Fruit fly (Drosophila melanogaster): Measurements from ENCODE around the gene verm.
A peak's percentile ranks its signal among the peaks of the same experiment; 100 is the strongest.

The verm gene

DNA sequence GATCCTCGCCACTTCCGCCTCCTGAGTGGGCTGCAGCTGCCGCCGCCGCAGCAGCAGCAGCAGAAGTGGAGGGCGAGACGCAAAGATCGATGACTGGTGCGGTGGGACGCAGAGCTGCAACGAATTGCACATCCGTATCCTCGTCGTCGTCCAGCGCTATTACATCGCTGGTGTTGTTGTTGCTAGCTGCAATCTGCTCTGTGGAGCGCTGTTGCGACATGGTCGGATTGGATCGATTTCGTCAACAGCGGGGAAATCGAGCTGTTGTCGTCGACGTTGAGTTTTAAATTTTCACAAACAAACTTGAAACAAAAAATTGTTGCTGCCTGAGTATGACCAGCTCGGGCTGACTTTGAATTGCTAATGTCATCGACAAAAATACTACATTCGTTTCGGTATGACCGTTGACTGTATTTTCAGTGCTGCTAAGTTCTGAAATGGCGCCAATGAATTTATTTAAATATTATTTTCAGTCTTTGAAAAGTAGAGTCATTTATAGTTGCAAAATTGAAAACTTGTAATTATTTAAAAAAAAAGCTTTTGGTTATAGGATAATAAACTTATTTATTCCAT, 52.5 kb downstream of the verm start, which contains the start of gene Rnf146 (continued):
- no peak for TF ChIP-seq nerfin-2 (GFP tag; IDR thresholded peaks at IDR 0.05; ENCODE audit: partially characterized antibody)
- TF ChIP-seq CG1603 (tag; optimal IDR thresholded peaks at IDR 0.05) = peak; percentile 49
- no peak for TF ChIP-seq CG14014 (GFP tag; IDR thresholded peaks at IDR 0.05)
- TF ChIP-seq CG4617 (GFP tag; optimal IDR thresholded peaks at IDR 0.05; ENCODE audit: borderline replicate concordance) = peak; percentile 82
- no peak for TF ChIP-seq her (GFP tag; optimal IDR thresholded peaks at IDR 0.05)
- no peak for TF ChIP-seq Eip74EF (GFP tag; optimal IDR thresholded peaks at IDR 0.05)
- TF ChIP-seq Sin3A (optimal IDR thresholded peaks at IDR 0.05) = peak; percentile 2
- no peak for TF ChIP-seq CG10209 (GFP tag; optimal IDR thresholded peaks at IDR 0.05)
- TF ChIP-seq CG3163 (GFP tag; optimal IDR thresholded peaks at IDR 0.05) = no peak
- no peak for TF ChIP-seq CG8089 (GFP tag; optimal IDR thresholded peaks at IDR 0.05)
- TF ChIP-seq nom (GFP tag; optimal IDR thresholded peaks at IDR 0.05) = peak; percentile 16
- TF ChIP-seq Jarid2 (GFP tag; optimal IDR thresholded peaks at IDR 0.05) = no peak
- no peak for TF ChIP-seq MTF-1 (GFP tag; optimal IDR thresholded peaks at IDR 0.05; ENCODE audit: borderline replicate concordance)
- TF ChIP-seq hth (optimal IDR thresholded peaks at IDR 0.05) = no peak
- no peak for TF ChIP-seq CG16863 (GFP tag; optimal IDR thresholded peaks at IDR 0.05)
- no peak for TF ChIP-seq seq (GFP tag; IDR thresholded peaks at IDR 0.05)
- no peak for TF ChIP-seq sna (GFP tag; IDR thresholded peaks at IDR 0.05; ENCODE audit: partially characterized antibody)
- no peak for TF ChIP-seq CG5245 (GFP tag; optimal IDR thresholded peaks at IDR 0.05)
- TF ChIP-seq gem (tag; optimal IDR thresholded peaks at IDR 0.05) = no peak
- TF ChIP-seq CG4360 (GFP tag; IDR thresholded peaks at IDR 0.05) = 0 out of 2 replicates have a peak, but pooled peaks have one; percentile 43
- no peak for TF ChIP-seq CG17186 (GFP tag; optimal IDR thresholded peaks at IDR 0.05)
- TF ChIP-seq Hey (tag; optimal IDR thresholded peaks at IDR 0.05) = no peak
- peak; percentile 11 for TF ChIP-seq Sry-δ (GFP tag; optimal IDR thresholded peaks at IDR 0.05)
- no peak for TF ChIP-seq emc (GFP tag; optimal IDR thresholded peaks at IDR 0.05)
- TF ChIP-seq Ada2b (GFP tag; IDR thresholded peaks at IDR 0.05) = no peak
- no peak for TF ChIP-seq ems (GFP tag; optimal IDR thresholded peaks at IDR 0.05)
- TF ChIP-seq CrebB (tag; optimal IDR thresholded peaks at IDR 0.05) = no peak
- TF ChIP-seq CG14441 (GFP tag; IDR thresholded peaks at IDR 0.05) = no peak
- peak; percentile 57 for TF ChIP-seq CG11504 (tag; optimal IDR thresholded peaks at IDR 0.05)
- no peak for TF ChIP-seq CG11247 (GFP tag; IDR thresholded peaks at IDR 0.05)
- no peak for TF ChIP-seq fru (optimal IDR thresholded peaks at IDR 0.05)
- TF ChIP-seq vfl (GFP tag; optimal IDR thresholded peaks at IDR 0.05) = peak; percentile 10
- TF ChIP-seq dati (GFP tag; IDR thresholded peaks at IDR 0.05) = no peak
- no peak for TF ChIP-seq cad (GFP tag; optimal IDR thresholded peaks at IDR 0.05)
- TF ChIP-seq NFAT (GFP tag; IDR thresholded peaks at IDR 0.05) = no peak
- TF ChIP-seq dm (GFP tag; optimal IDR thresholded peaks at IDR 0.05) = no peak
- TF ChIP-seq CG9797 (GFP tag; optimal IDR thresholded peaks at IDR 0.05) = peak; percentile 89
- peak; percentile 28 for TF ChIP-seq CG2120 (GFP tag; optimal IDR thresholded peaks at IDR 0.05)
- TF ChIP-seq CG6765 (GFP tag; optimal IDR thresholded peaks at IDR 0.05) = no peak
- TF ChIP-seq E2f1 (GFP tag; IDR thresholded peaks at IDR 0.05) = no peak
- TF ChIP-seq trh (GFP tag; optimal IDR thresholded peaks at IDR 0.05) = no peak
- TF ChIP-seq Side (GFP tag; optimal IDR thresholded peaks at IDR 0.05) = no peak
- TF ChIP-seq sc (optimal IDR thresholded peaks at IDR 0.05) = no peak
- no peak for TF ChIP-seq sc (GFP tag; optimal IDR thresholded peaks at IDR 0.05)
- TF ChIP-seq gt (GFP tag; IDR thresholded peaks at IDR 0.05) = no peak
- TF ChIP-seq NC2β (GFP tag; optimal IDR thresholded peaks at IDR 0.05) = no peak
- TF ChIP-seq aop (GFP tag; IDR thresholded peaks at IDR 0.05) = no peak
- peak; percentile 74 for TF ChIP-seq MBD-R2 (GFP tag; IDR thresholded peaks at IDR 0.05)
- no peak for TF ChIP-seq Oaz (GFP tag; IDR thresholded peaks at IDR 0.05)
- no peak for TF ChIP-seq dmrt11E (tag; optimal IDR thresholded peaks at IDR 0.05)
- TF ChIP-seq kay (GFP tag; optimal IDR thresholded peaks at IDR 0.05) = no peak
- TF ChIP-seq pfk (GFP tag; optimal IDR thresholded peaks at IDR 0.05) = no peak

All from whole organism, embryonic.